Worm (Caenorhabditis elegans) whole organism, late embryonic: ENCODE results near the gene R05H10.7.

Source experiments
- ama-1 ChIP-seq: fragments of 150-350 bp; optimal IDR thresholded peaks from 2 replicates; lab custom pipeline; 2014
- ceh-34 ChIP-seq: sonication (generic microtip); optimal IDR thresholded peaks from 2 replicates; lab custom pipeline; 2016; ENCODE audit warnings: mild to moderate bottlenecking, missing genetic modification characterization, missing compliant biosample characterization
- lin-11 ChIP-seq: fragments of 200-800 bp; sonication (Bioruptor generic); optimal IDR thresholded peaks from 2 replicates; lab custom pipeline; 2018; ENCODE audit warnings: mild to moderate bottlenecking, missing genetic modification characterization, missing compliant biosample characterization
- sox-4 ChIP-seq: sonication (generic microtip); optimal IDR thresholded peaks from 2 replicates; lab custom pipeline; 2017; ENCODE audit warnings: mild to moderate bottlenecking, missing genetic modification characterization, inconsistent platforms, missing compliant biosample characterization

DNA sequence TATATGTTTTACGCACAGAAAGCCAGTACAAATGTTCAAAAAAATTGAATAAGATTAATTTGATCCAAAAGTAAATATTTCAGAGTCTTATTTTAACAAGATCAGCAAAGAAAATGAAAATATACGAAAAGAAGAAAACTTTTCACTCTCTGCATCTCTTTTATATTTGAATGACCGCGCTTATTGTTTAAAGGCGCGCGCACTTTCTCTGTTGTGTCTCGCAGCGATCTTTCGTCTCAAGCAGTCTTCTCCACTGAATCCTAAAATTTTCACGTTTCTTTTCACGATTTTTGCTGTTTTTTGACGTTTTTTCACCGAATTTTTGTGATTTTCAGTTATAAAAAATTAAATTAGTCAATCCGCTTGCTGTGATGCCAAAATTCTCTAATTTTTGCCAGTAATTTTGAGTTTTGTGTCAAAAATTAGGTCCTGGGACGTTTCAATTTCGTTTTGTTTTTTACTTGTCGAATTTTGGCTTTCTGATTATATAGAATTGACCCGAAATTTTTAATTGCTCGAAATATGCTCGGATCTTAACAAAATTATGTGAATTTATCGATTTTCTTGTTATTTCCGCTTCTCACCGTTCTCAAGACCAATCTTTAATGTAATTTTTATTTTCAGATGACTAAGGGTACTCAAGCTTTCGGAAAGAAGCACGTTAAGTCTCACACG is 40.3 kb upstream of the R05H10.7 start, which contains the start of gene W01D2.1:
- TF ChIP-seq lin-11 (tag; lab: Kevin White, UChicago) (no peak), ama-1 (lab: Kevin White, UChicago) (no peak), sox-4 (tag; lab: Kevin White, UChicago) (no peak), ceh-34 (tag; lab: Kevin White, UChicago) (no peak)
